Fruit fly (Drosophila melanogaster) whole organism, embryonic: ENCODE data around the gene Ppat-Dpck.

ENCODE experiments used
- Atf6 ChIP-seq: fragments of 200-800 bp; sonication (Bioruptor generic); IDR thresholded peaks from 2 replicates; pipeline ENCODE4 v1.3.6; 2022; ENCODE audit warnings: missing biosample characterization, missing genetic modification characterization
- CG10462 ChIP-seq: fragments of 200-800 bp; sonication (Bioruptor generic); optimal IDR thresholded peaks from 2 replicates; lab custom pipeline; 2016; ENCODE audit warnings: missing biosample characterization, missing genetic modification characterization
- CG11247 ChIP-seq: fragments of 200-800 bp; sonication (Bioruptor generic); IDR thresholded peaks from 2 replicates; pipeline ENCODE4 v1.3.6; 2022; ENCODE audit warnings: missing biosample characterization, missing genetic modification characterization
- CG11696 ChIP-seq: fragments of 200-800 bp; sonication (Bioruptor generic); IDR thresholded peaks from 2 replicates; pipeline ENCODE4 v1.3.6; 2022; ENCODE audit warnings: missing biosample characterization, missing genetic modification characterization
- CG12236 ChIP-seq: fragments of 200-800 bp; sonication (Bioruptor generic); optimal IDR thresholded peaks from 2 replicates; lab custom pipeline; 2016; ENCODE audit warnings: missing biosample characterization, missing genetic modification characterization
- CG12659 ChIP-seq: fragments of 200-800 bp; sonication (Bioruptor generic); optimal IDR thresholded peaks from 3 replicates; lab custom pipeline; 2017; ENCODE audit warnings: mild to moderate bottlenecking, missing biosample characterization, missing genetic modification reagents, missing genetic modification characterization
- CG12744 ChIP-seq: fragments of 200-800 bp; sonication (Bioruptor generic); optimal IDR thresholded peaks from 2 replicates; lab custom pipeline; 2016; ENCODE audit warnings: missing biosample characterization, missing genetic modification characterization
- CG13123 ChIP-seq: fragments of 200-800 bp; sonication (Bioruptor generic); optimal IDR thresholded peaks from 2 replicates; lab custom pipeline; 2016; ENCODE audit warnings: missing biosample characterization, missing genetic modification characterization
- CG1529 ChIP-seq: fragments of 200-800 bp; sonication (Bioruptor generic); optimal IDR thresholded peaks from 3 replicates; lab custom pipeline; 2018; ENCODE audit warnings: missing biosample characterization, missing genetic modification characterization
- CG18262 ChIP-seq: fragments of 200-800 bp; optimal IDR thresholded peaks from 3 replicates; lab custom pipeline; 2019; ENCODE audit warnings: missing biosample characterization, mild to moderate bottlenecking, missing genetic modification characterization, moderate library complexity
- CG2116 ChIP-seq: fragments of 200-800 bp; sonication (Bioruptor generic); optimal IDR thresholded peaks from 3 replicates; lab custom pipeline; 2018; ENCODE audit warnings: missing biosample characterization, mild to moderate bottlenecking, missing genetic modification characterization
- CG32532 ChIP-seq: fragments of 200-800 bp; sonication (Bioruptor generic); IDR thresholded peaks from 2 replicates; pipeline ENCODE4 v1.3.6; 2022; ENCODE audit warnings: missing biosample characterization, missing genetic modification characterization
- CG42726 ChIP-seq: fragments of 200-800 bp; sonication (Bioruptor generic); IDR thresholded peaks from 2 replicates; pipeline ENCODE4 v1.3.6; 2022; ENCODE audit warnings: missing biosample characterization, missing genetic modification characterization; ENCODE audit not compliant: partially characterized antibody
- CG4617 ChIP-seq: fragments of 200-800 bp; sonication (Bioruptor generic); optimal IDR thresholded peaks from 3 replicates; lab custom pipeline; 2016; ENCODE audit warnings: missing biosample characterization, missing genetic modification characterization, borderline replicate concordance
- CG4820 ChIP-seq: fragments of 200-800 bp; sonication (Bioruptor generic); optimal IDR thresholded peaks from 3 replicates; lab custom pipeline; 2016; ENCODE audit warnings: missing biosample characterization, missing genetic modification characterization
- CG6791 ChIP-seq: fragments of 200-800 bp; sonication (Bioruptor generic); IDR thresholded peaks from 3 replicates; pipeline ENCODE4 v1.3.6; 2022; ENCODE audit warnings: missing biosample characterization, missing genetic modification characterization; ENCODE audit not compliant: partially characterized antibody
- CG7745 ChIP-seq: fragments of 200-800 bp; sonication (Bioruptor generic); optimal IDR thresholded peaks from 2 replicates; lab custom pipeline; 2018; ENCODE audit warnings: missing biosample characterization, mild to moderate bottlenecking, missing genetic modification characterization, moderate library complexity
- CG7987 ChIP-seq: fragments of 200-800 bp; sonication (Bioruptor generic); optimal IDR thresholded peaks from 2 replicates; lab custom pipeline; 2018; ENCODE audit warnings: missing biosample characterization, mild to moderate bottlenecking, missing genetic modification characterization, moderate library complexity
- CG8944 ChIP-seq: fragments of 200-800 bp; sonication (Bioruptor generic); optimal IDR thresholded peaks from 3 replicates; lab custom pipeline; 2016; ENCODE audit warnings: missing biosample characterization, missing genetic modification characterization
- CG9609 ChIP-seq: fragments of 200-800 bp; sonication (Bioruptor generic); optimal IDR thresholded peaks from 3 replicates; lab custom pipeline; 2016; ENCODE audit warnings: missing biosample characterization, missing genetic modification characterization
- CG9817 ChIP-seq: fragments of 200-800 bp; sonication (Bioruptor generic); optimal IDR thresholded peaks from 2 replicates; lab custom pipeline; 2018; ENCODE audit warnings: missing biosample characterization, mild to moderate bottlenecking, missing genetic modification characterization, moderate library complexity
- CTCF ChIP-seq: fragments of 200-800 bp; sonication (Bioruptor generic); optimal IDR thresholded peaks from 2 replicates; lab custom pipeline; 2017; ENCODE audit warnings: missing biosample characterization, mild to moderate bottlenecking, missing genetic modification characterization, moderate library complexity
- E2f2 ChIP-seq: fragments of 200-800 bp; sonication (Bioruptor generic); IDR thresholded peaks from 2 replicates; pipeline ENCODE4 v1.3.6; 2022; ENCODE audit warnings: missing biosample characterization, missing genetic modification characterization
- GATAe ChIP-seq: fragments of 200-800 bp; sonication (Bioruptor generic); conservative IDR thresholded peaks from 2 replicates; pipeline ENCODE4 v1.3.6; 2022; ENCODE audit warnings: missing biosample characterization, missing genetic modification characterization
- HLH3B ChIP-seq: fragments of 200-800 bp; sonication (Bioruptor generic); IDR thresholded peaks from 2 replicates; pipeline ENCODE4 v1.3.6; 2022; ENCODE audit warnings: missing biosample characterization, missing genetic modification characterization
- Hmx ChIP-seq: fragments of 200-800 bp; sonication (Bioruptor generic); optimal IDR thresholded peaks from 2 replicates; lab custom pipeline; 2016; ENCODE audit warnings: missing biosample characterization, missing genetic modification characterization
- Max ChIP-seq: fragments of 200-800 bp; sonication (Bioruptor generic); optimal IDR thresholded peaks from 2 replicates; lab custom pipeline; 2016; ENCODE audit warnings: missing biosample characterization, mild to moderate bottlenecking, missing genetic modification characterization
- Mrtf ChIP-seq: fragments of 200-800 bp; sonication (Bioruptor generic); IDR thresholded peaks from 3 replicates; pipeline ENCODE4 v1.3.6; 2022; ENCODE audit warnings: missing biosample characterization, missing genetic modification characterization
- Neu2 ChIP-seq: fragments of 200-800 bp; sonication (Bioruptor generic); optimal IDR thresholded peaks from 3 replicates; lab custom pipeline; 2016; ENCODE audit warnings: missing biosample characterization, missing genetic modification characterization, borderline replicate concordance
- Nf-YC ChIP-seq: fragments of 200-800 bp; optimal IDR thresholded peaks from 3 replicates; lab custom pipeline; 2019; ENCODE audit warnings: missing biosample characterization, mild to moderate bottlenecking, missing genetic modification characterization, moderate library complexity
- Rx ChIP-seq: fragments of 200-800 bp; sonication (Bioruptor generic); IDR thresholded peaks from 2 replicates; pipeline ENCODE4 v1.3.6; 2022; ENCODE audit warnings: missing biosample characterization, missing genetic modification characterization
- Sox100B ChIP-seq: fragments of 200-800 bp; sonication (Bioruptor generic); optimal IDR thresholded peaks from 3 replicates; lab custom pipeline; 2018; ENCODE audit warnings: missing biosample characterization, mild to moderate bottlenecking, missing genetic modification characterization
- Sox102F ChIP-seq: fragments of 200-800 bp; sonication (Bioruptor generic); optimal IDR thresholded peaks from 2 replicates; lab custom pipeline; 2018; ENCODE audit warnings: missing biosample characterization, mild to moderate bottlenecking, missing genetic modification characterization, moderate library complexity
- Spps ChIP-seq: fragments of 200-800 bp; sonication (Bioruptor generic); optimal IDR thresholded peaks from 2 replicates; lab custom pipeline; 2018; ENCODE audit warnings: missing biosample characterization, mild to moderate bottlenecking, missing genetic modification characterization
- Stat92E ChIP-seq, 3 experiments: fragments of >200 bp in 2 of 3; fragments of 200-800 bp in 1 of 3; sonication (Bioruptor generic) in 1 of 3; optimal IDR thresholded peaks; 2 replicates each; lab custom pipeline; 2017 to 2019; ENCODE audit warnings: missing biosample characterization in 3 of 3, missing genetic modification characterization in 3 of 3, mild to moderate bottlenecking in 1 of 3, moderate library complexity in 1 of 3
- Usf ChIP-seq: fragments of 200-800 bp; sonication (Bioruptor generic); optimal IDR thresholded peaks from 2 replicates; lab custom pipeline; 2017; ENCODE audit warnings: missing genotype, missing biosample characterization, missing genetic modification characterization
- ash1 ChIP-seq: fragments of 200-800 bp; sonication (Bioruptor generic); optimal IDR thresholded peaks from 2 replicates; lab custom pipeline; 2018; ENCODE audit warnings: missing biosample characterization, mild to moderate bottlenecking, missing genetic modification characterization
- bcd ChIP-seq: fragments of 200-800 bp; sonication (Bioruptor generic); optimal IDR thresholded peaks from 2 replicates; lab custom pipeline; 2017; ENCODE audit warnings: missing biosample characterization, mild to moderate bottlenecking, missing genetic modification characterization
- bsh ChIP-seq, 2 experiments: fragments of 200-800 bp; sonication (Bioruptor generic); optimal IDR thresholded peaks; 2 replicates each; lab custom pipeline; 2017 to 2018; ENCODE audit warnings: mild to moderate bottlenecking in 2 of 2, missing biosample characterization in 2 of 2, missing genetic modification characterization in 2 of 2, moderate library complexity in 1 of 2
- gfzf ChIP-seq: fragments of 200-800 bp; sonication (Bioruptor generic); optimal IDR thresholded peaks from 2 replicates; lab custom pipeline; 2016; ENCODE audit warnings: missing biosample characterization, mild to moderate bottlenecking, missing genetic modification characterization, moderate library complexity
- ind ChIP-seq: fragments of 200-800 bp; sonication (Bioruptor generic); optimal IDR thresholded peaks from 3 replicates; lab custom pipeline; 2016; ENCODE audit warnings: missing biosample characterization, missing genetic modification characterization
- jumu ChIP-seq: fragments of 200-800 bp; sonication (Bioruptor generic); optimal IDR thresholded peaks from 3 replicates; lab custom pipeline; 2016; ENCODE audit warnings: missing biosample characterization, missing genetic modification characterization
- kay ChIP-seq: fragments of 200-800 bp; sonication (Bioruptor generic); optimal IDR thresholded peaks from 2 replicates; lab custom pipeline; 2016; ENCODE audit warnings: missing biosample characterization, missing genetic modification characterization
- klu ChIP-seq: fragments of 200-800 bp; sonication (Bioruptor generic); IDR thresholded peaks from 2 replicates; pipeline ENCODE4 v1.3.6; 2022; ENCODE audit warnings: missing biosample characterization, missing genetic modification characterization
- sim ChIP-seq: fragments of 200-800 bp; sonication (Bioruptor generic); IDR thresholded peaks from 2 replicates; pipeline ENCODE4 v1.3.6; 2022; ENCODE audit warnings: missing biosample characterization, missing genetic modification characterization
- sna ChIP-seq: fragments of 200-800 bp; sonication (Bioruptor generic); IDR thresholded peaks from 2 replicates; pipeline ENCODE4 v1.3.6; 2022; ENCODE audit warnings: missing biosample characterization, missing genetic modification characterization; ENCODE audit not compliant: partially characterized antibody
- stc ChIP-seq: fragments of 200-800 bp; sonication (Bioruptor generic); IDR thresholded peaks from 2 replicates; pipeline ENCODE4 v1.3.6; 2022; ENCODE audit warnings: missing biosample characterization, missing genetic modification characterization
- toy ChIP-seq: fragments of 200-800 bp; sonication (Bioruptor generic); IDR thresholded peaks from 2 replicates; pipeline ENCODE4 v1.3.6; 2022; ENCODE audit warnings: missing biosample characterization, missing genetic modification characterization
- twi ChIP-seq: fragments of 200-800 bp; optimal IDR thresholded peaks from 2 replicates; lab custom pipeline; 2019; ENCODE audit warnings: missing biosample characterization, mild to moderate bottlenecking, missing genetic modification characterization, moderate library complexity
- wor ChIP-seq: fragments of 200-800 bp; sonication (Bioruptor generic); IDR thresholded peaks from 2 replicates; pipeline ENCODE4 v1.3.6; 2022; ENCODE audit warnings: missing biosample characterization, missing genetic modification characterization
- yki ChIP-seq: fragments of >200 bp; optimal IDR thresholded peaks from 3 replicates; lab custom pipeline; 2018

Gene Ppat-Dpck

dm6 chr3L:5770817-5771425 lies 2.3 kb upstream of the Ppat-Dpck start (continued):
- TF ChIP-seq ash1 (peak; percentile 70), jumu (GFP tag; lab: Kevin White, UChicago) (peak; percentile 83), kay (GFP tag; lab: Kevin White, UChicago) (peak; percentile 68), sna (no peak), GATAe (GFP tag; lab: Robert Waterston, UW) (peak; percentile 96), gfzf (peak; percentile 14), Atf6 (peak; percentile 82), klu (peak; percentile 69), toy (no peak), stc (GFP tag; lab: Robert Waterston, UW) (peak; percentile 46; the same call in 1 of the 2 replicates), CG4820 (GFP tag; lab: Kevin White, UChicago) (peak; percentile 73), Sox100B (no peak), Stat92E (GFP tag; optimal IDR thresholded peaks at IDR 0.05; lab: Kevin White, UChicago) (peak in 1 of 3 experiments; percentile 19), bcd (no peak), Mrtf (peak; percentile 43; the same call in 1 of the 3 replicates), Neu2 (GFP tag; lab: Kevin White, UChicago) (no peak), CG12236 (GFP tag; lab: Kevin White, UChicago) (peak; percentile 76), CG2116 (GFP tag; lab: Kevin White, UChicago) (peak; percentile 48), Spps (tag; lab: Kevin White, UChicago) (peak; percentile 48), CG7987 (peak; percentile 73), ind (GFP tag; lab: Kevin White, UChicago) (peak; percentile 87), sim (GFP tag; lab: Robert Waterston, UW) (no peak), CG9609 (peak; percentile 79), CG12744 (peak; percentile 74), Rx (peak; percentile 47), CG1529 (GFP tag; lab: Kevin White, UChicago) (peak; percentile 82), CG11247 (GFP tag; lab: Robert Waterston, UW) (peak; percentile 68), Max (peak; percentile 80), CG9817 (peak; percentile 87), CG8944 (GFP tag; lab: Kevin White, UChicago) (peak; percentile 77), wor (GFP tag; lab: Robert Waterston, UW) (peak; percentile 50), CG32532 (GFP tag; lab: Robert Waterston, UW) (peak; percentile 75), twi (tag; lab: Kevin White, UChicago) (peak; percentile 76), CG13123 (GFP tag; lab: Kevin White, UChicago) (peak; percentile 67), CG42726 (peak; percentile 67; the same call in 1 of the 2 replicates), CG12659 (GFP tag; lab: Kevin White, UChicago) (peak; percentile 93), CG7745 (tag; lab: Kevin White, UChicago) (no peak), CG11696 (GFP tag; lab: Robert Waterston, UW) (no peak), Nf-YC (peak; percentile 93), yki (lab: Kevin White, UChicago) (no peak), CG6791 (GFP tag; lab: Robert Waterston, UW) (peak; percentile 79), CTCF (GFP tag; lab: Kevin White, UChicago) (peak; percentile 26), bsh (GFP tag; optimal IDR thresholded peaks at IDR 0.05; lab: Kevin White, UChicago) (peak; percentile 54 to 81), CG10462 (GFP tag; lab: Kevin White, UChicago) (peak; percentile 79), Sox102F (no peak), Hmx (GFP tag; lab: Kevin White, UChicago) (peak; percentile 65), HLH3B (GFP tag; lab: Robert Waterston, UW) (peak; percentile 54), CG4617 (GFP tag; lab: Kevin White, UChicago) (peak; percentile 52), E2f2 (GFP tag; lab: Robert Waterston, UW) (peak; percentile 41; the same call in 1 of the 2 replicates), Usf (GFP tag; lab: Kevin White, UChicago) (peak; percentile 61), CG18262 (tag; lab: Kevin White, UChicago) (peak; percentile 86)
